Worm (Caenorhabditis elegans): ENCODE measurements around the gene R13D11.3.

DNA sequence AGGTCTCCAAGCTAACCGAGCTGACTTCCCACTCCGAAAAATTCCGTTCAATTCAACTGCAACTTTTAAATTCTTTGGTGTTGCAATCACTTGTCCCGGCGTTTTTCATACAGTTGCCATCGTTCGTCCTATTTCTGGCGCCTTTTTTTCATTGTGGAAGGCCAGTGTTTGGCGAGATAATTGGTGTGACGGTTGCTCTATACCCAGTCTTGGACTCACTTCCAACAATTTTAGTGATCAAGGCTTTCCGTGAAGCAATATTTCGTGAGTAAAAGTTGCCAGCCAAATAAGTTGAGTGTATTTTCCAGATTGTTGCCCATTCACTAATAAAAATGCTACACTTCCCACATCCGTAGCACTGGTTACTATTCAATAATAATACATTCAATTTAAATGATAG, 42.6 kb upstream of the R13D11.3 start:
- no peak for TF ChIP-seq xnd-1 (tag; optimal IDR thresholded peaks at IDR 0.05)
- no peak for TF ChIP-seq nfya-1 (tag; optimal IDR thresholded peaks at IDR 0.05; ENCODE audit: borderline replicate concordance, insufficient read depth)
